Worm (Caenorhabditis elegans) whole organism, young adult: ENCODE data around the gene T24C4.3.
A peak's percentile ranks its signal among the peaks of the same experiment; 100 is the strongest.

Source experiments
- B0035.1 ChIP-seq: sonication (generic microtip); optimal IDR thresholded peaks from 2 replicates; lab custom pipeline; 2016; ENCODE audit warnings: missing genetic modification characterization, mild to moderate bottlenecking, missing compliant biosample characterization, missing genotype, missing genetic modification reagents
- B0261.1 ChIP-seq: sonication (generic microtip); optimal IDR thresholded peaks from 2 replicates; lab custom pipeline; 2016; ENCODE audit warnings: mild to moderate bottlenecking, missing genetic modification characterization, moderate library complexity, missing compliant biosample characterization
- B0336.3 ChIP-seq: fragments of 200-800 bp; sonication (Bioruptor generic); IDR thresholded peaks from 2 replicates; pipeline ENCODE4 v1.3.6; 2022; ENCODE audit warnings: missing genetic modification characterization, missing compliant biosample characterization
- C06A6.2 ChIP-seq: fragments of 200-800 bp; sonication (Bioruptor generic); conservative IDR thresholded peaks from 2 replicates; pipeline ENCODE4 v1.3.6; 2022; ENCODE audit warnings: missing genetic modification characterization, missing compliant biosample characterization
- F10E7.11 ChIP-seq: sonication (generic microtip); optimal IDR thresholded peaks from 2 replicates; lab custom pipeline; 2017; ENCODE audit warnings: mild to moderate bottlenecking, missing genetic modification characterization, moderate library complexity, missing compliant biosample characterization
- F37B4.10 ChIP-seq: fragments of 200-800 bp; sonication (Bioruptor generic); IDR thresholded peaks from 2 replicates; pipeline ENCODE4 v1.3.6; 2022; ENCODE audit warnings: missing genetic modification characterization, missing compliant biosample characterization
- F55B11.4 ChIP-seq: sonication (generic microtip); optimal IDR thresholded peaks from 2 replicates; lab custom pipeline; 2016; ENCODE audit warnings: missing compliant biosample characterization, missing genetic modification characterization, borderline replicate concordance; ENCODE audit not compliant: insufficient read depth
- F57A8.1 ChIP-seq: fragments of 200-800 bp; sonication (Bioruptor generic); optimal IDR thresholded peaks from 2 replicates; lab custom pipeline; 2018; ENCODE audit warnings: mild to moderate bottlenecking, missing genetic modification characterization, moderate library complexity, missing compliant biosample characterization
- T07F8.4 ChIP-seq: sonication (generic microtip); optimal IDR thresholded peaks from 2 replicates; lab custom pipeline; 2016; ENCODE audit warnings: mild to moderate bottlenecking, missing genetic modification characterization, moderate library complexity, missing compliant biosample characterization
- Y67H2A.10 ChIP-seq: fragments of 200-800 bp; sonication (Bioruptor generic); conservative IDR thresholded peaks from 2 replicates; pipeline ENCODE4 v1.3.6; 2022; ENCODE audit warnings: missing genetic modification reagents, missing genetic modification characterization, missing compliant biosample characterization
- Y95B8A.8 ChIP-seq: fragments of 200-800 bp; sonication (Bioruptor generic); IDR thresholded peaks from 2 replicates; pipeline ENCODE4 v1.3.6; 2022; ENCODE audit warnings: missing genetic modification reagents, missing genetic modification characterization, missing compliant biosample characterization
- ZK185.1 ChIP-seq: sonication (generic microtip); optimal IDR thresholded peaks from 2 replicates; lab custom pipeline; 2016; ENCODE audit warnings: mild to moderate bottlenecking, missing genetic modification characterization, missing compliant biosample characterization; ENCODE audit not compliant: poor library complexity, severe bottlenecking
- ama-1 ChIP-seq, 3 experiments: fragments of 150-350 bp in 1 of 3; sonication (generic microtip) in 2 of 3; optimal IDR thresholded peaks; 2 replicates each; lab custom pipeline; 2014 to 2018; ENCODE audit warnings: missing biosample characterization in 2 of 3, missing genetic modification characterization in 2 of 3, missing genetic modification reagents in 2 of 3
- aptf-3 ChIP-seq: fragments of 200-800 bp; sonication (Bioruptor generic); IDR thresholded peaks from 2 replicates; pipeline ENCODE4 v1.3.6; 2022; ENCODE audit warnings: missing genetic modification characterization, missing compliant biosample characterization
- atf-7 ChIP-seq: sonication (generic microtip); optimal IDR thresholded peaks from 2 replicates; lab custom pipeline; 2017; ENCODE audit warnings: mild to moderate bottlenecking, missing genetic modification characterization, missing compliant biosample characterization
- attf-5 ChIP-seq: fragments of 200-800 bp; sonication (Bioruptor generic); optimal IDR thresholded peaks from 2 replicates; lab custom pipeline; 2018; ENCODE audit warnings: mild to moderate bottlenecking, missing genetic modification characterization, missing compliant biosample characterization
- ccch-3 ChIP-seq: fragments of 200-800 bp; sonication (Bioruptor generic); optimal IDR thresholded peaks from 2 replicates; lab custom pipeline; 2018; ENCODE audit warnings: mild to moderate bottlenecking, missing genetic modification characterization, missing compliant biosample characterization
- die-1 ChIP-seq: sonication (generic microtip); optimal IDR thresholded peaks from 2 replicates; lab custom pipeline; 2016; ENCODE audit warnings: missing genotype, mild to moderate bottlenecking, missing genetic modification characterization, missing compliant biosample characterization
- dox-1 ChIP-seq: fragments of 200-800 bp; sonication (Bioruptor generic); IDR thresholded peaks from 2 replicates; pipeline ENCODE4 v1.3.6; 2022; ENCODE audit warnings: missing genetic modification reagents, missing genetic modification characterization, missing compliant biosample characterization
- dpl-1 ChIP-seq: fragments of 150-350 bp; optimal IDR thresholded peaks from 2 replicates; lab custom pipeline; 2014; ENCODE audit warnings: missing biosample characterization, missing genetic modification reagents, missing genetic modification characterization
- ekl-4 ChIP-seq: fragments of 200-800 bp; sonication (Bioruptor generic); IDR thresholded peaks from 2 replicates; pipeline ENCODE4 v1.3.6; 2022; ENCODE audit warnings: missing genetic modification reagents, missing genetic modification characterization, missing compliant biosample characterization
- hlh-26 ChIP-seq: fragments of 200-800 bp; sonication (Bioruptor generic); conservative IDR thresholded peaks from 2 replicates; pipeline ENCODE4 v1.3.6; 2022; ENCODE audit warnings: missing genetic modification reagents, missing genetic modification characterization, missing compliant biosample characterization
- lag-1 ChIP-seq: fragments of 200-800 bp; sonication (Bioruptor generic); IDR thresholded peaks from 2 replicates; pipeline ENCODE4 v1.3.6; 2022; ENCODE audit warnings: missing genetic modification reagents, missing genetic modification characterization, missing compliant biosample characterization
- lin-54 ChIP-seq: fragments of 200-800 bp; sonication (Bioruptor generic); optimal IDR thresholded peaks from 2 replicates; lab custom pipeline; 2018; ENCODE audit warnings: mild to moderate bottlenecking, missing genetic modification characterization, missing compliant biosample characterization
- mcd-1 ChIP-seq: fragments of 200-800 bp; sonication (Bioruptor generic); IDR thresholded peaks from 2 replicates; pipeline ENCODE4 v1.3.6; 2022; ENCODE audit warnings: missing genetic modification reagents, missing genetic modification characterization, missing compliant biosample characterization
- mes-4 ChIP-seq: sonication (generic microtip); optimal IDR thresholded peaks from 2 replicates; lab custom pipeline; 2016; ENCODE audit warnings: missing genotype, missing genetic modification characterization, missing compliant biosample characterization
- nfya-2 ChIP-seq: fragments of 200-800 bp; sonication (Bioruptor generic); IDR thresholded peaks from 2 replicates; pipeline ENCODE4 v1.3.6; 2022; ENCODE audit warnings: missing genetic modification reagents, missing genetic modification characterization, missing compliant biosample characterization
- nfyb-1 ChIP-seq: fragments of 200-800 bp; sonication (Bioruptor generic); IDR thresholded peaks from 2 replicates; pipeline ENCODE4 v1.3.6; 2022; ENCODE audit warnings: missing genetic modification reagents, missing genetic modification characterization, missing compliant biosample characterization
- nhr-80 ChIP-seq: sonication (generic microtip); optimal IDR thresholded peaks from 2 replicates; lab custom pipeline; 2016; ENCODE audit warnings: missing genetic modification characterization, missing compliant biosample characterization
- pha-4 ChIP-seq: fragments of 150-350 bp; sonication (generic microtip); optimal IDR thresholded peaks from 2 replicates; lab custom pipeline; 2014; ENCODE audit warnings: missing biosample characterization, missing genetic modification reagents, missing genetic modification characterization
- rpc-1 ChIP-seq, 2 experiments: fragments of 150-350 bp in 1 of 2; sonication (generic microtip) in 1 of 2; optimal IDR thresholded peaks; 2 replicates each; lab custom pipeline; 2014 to 2018; ENCODE audit warnings: missing biosample characterization in 1 of 2, missing genetic modification characterization in 1 of 2, missing genetic modification reagents in 1 of 2, missing genotype in 1 of 2
- sdz-38 ChIP-seq: sonication (generic microtip); optimal IDR thresholded peaks from 2 replicates; lab custom pipeline; 2016; ENCODE audit warnings: missing genotype, missing genetic modification characterization, missing compliant biosample characterization
- snpc-1.1 ChIP-seq: sonication (generic microtip); optimal IDR thresholded peaks from 2 replicates; lab custom pipeline; 2017; ENCODE audit warnings: missing genetic modification characterization, mild to moderate bottlenecking, missing compliant biosample characterization, antibody characterized with exemption, moderate library complexity, missing genotype, missing genetic modification reagents; ENCODE audit not compliant: insufficient read depth
- snpc-1.3 ChIP-seq: sonication (generic microtip); optimal IDR thresholded peaks from 2 replicates; lab custom pipeline; 2017; ENCODE audit warnings: missing genetic modification characterization, mild to moderate bottlenecking, missing compliant biosample characterization, antibody characterized with exemption, moderate library complexity, missing genotype, missing genetic modification reagents; ENCODE audit not compliant: insufficient read depth
- snpc-3.4 ChIP-seq: sonication (generic microtip); optimal IDR thresholded peaks from 2 replicates; lab custom pipeline; 2017; ENCODE audit warnings: missing genetic modification characterization, mild to moderate bottlenecking, missing compliant biosample characterization, antibody characterized with exemption, moderate library complexity, missing genotype, missing genetic modification reagents
- snpc-4 ChIP-seq, 5 experiments: fragments of 150-350 bp in 1 of 5; sonication (generic microtip) in 4 of 5; optimal IDR thresholded peaks; 2 replicates each; lab custom pipeline; 2014 to 2018; ENCODE audit warnings: missing genetic modification characterization in 5 of 5, missing biosample characterization in 3 of 5, antibody characterized with exemption in 2 of 5, mild to moderate bottlenecking in 2 of 5, missing compliant biosample characterization in 2 of 5, missing genotype in 2 of 5, moderate library complexity in 2 of 5, missing genetic modification reagents in 1 of 5
- sptf-2 ChIP-seq: fragments of 200-800 bp; sonication (Bioruptor generic); optimal IDR thresholded peaks from 2 replicates; lab custom pipeline; 2018; ENCODE audit warnings: mild to moderate bottlenecking, missing genetic modification characterization, missing compliant biosample characterization
- tlf-1 ChIP-seq: fragments of 200-800 bp; sonication (Bioruptor generic); optimal IDR thresholded peaks from 2 replicates; lab custom pipeline; 2018; ENCODE audit warnings: mild to moderate bottlenecking, missing genetic modification characterization, missing compliant biosample characterization
- unc-130 ChIP-seq: sonication (generic microtip); optimal IDR thresholded peaks from 2 replicates; lab custom pipeline; 2016; ENCODE audit warnings: missing genetic modification reagents, missing genetic modification characterization, missing compliant biosample characterization
- xnd-1 ChIP-seq: sonication (generic microtip); optimal IDR thresholded peaks from 2 replicates; lab custom pipeline; 2016; ENCODE audit warnings: missing genotype, missing genetic modification reagents, missing genetic modification characterization, missing compliant biosample characterization
- ztf-18 ChIP-seq: sonication (generic microtip); optimal IDR thresholded peaks from 2 replicates; lab custom pipeline; 2016; ENCODE audit warnings: missing genotype, mild to moderate bottlenecking, missing genetic modification characterization, missing compliant biosample characterization
- ztf-22 ChIP-seq: fragments of 200-800 bp; sonication (Bioruptor generic); optimal IDR thresholded peaks from 2 replicates; lab custom pipeline; 2018; ENCODE audit warnings: mild to moderate bottlenecking, missing genetic modification characterization, moderate library complexity, missing compliant biosample characterization
- ztf-26 ChIP-seq: sonication (generic microtip); optimal IDR thresholded peaks from 2 replicates; lab custom pipeline; 2017; ENCODE audit warnings: missing genetic modification characterization, missing compliant biosample characterization
- ztf-28 ChIP-seq: fragments of 200-800 bp; sonication (Bioruptor generic); IDR thresholded peaks from 2 replicates; pipeline ENCODE4 v1.3.6; 2022; ENCODE audit warnings: missing genetic modification reagents, missing genetic modification characterization, missing compliant biosample characterization

The T24C4.3 gene

ce11 chrIII:841177-841576 is 31.1 kb downstream of the T24C4.3 start, which contains the start of gene K02F3.9:
K02F3.9 (minus strand) TSS chrIII:841366.
- no peak for TF ChIP-seq snpc-1.3 (tag; lab: Kevin White, UChicago)
- no peak for TF ChIP-seq lag-1 (GFP tag; lab: Robert Waterston, UW)
- no peak for TF ChIP-seq ekl-4 (GFP tag; lab: Robert Waterston, UW)
- no peak for TF ChIP-seq die-1 (tag; lab: Kevin White, UChicago)
- TF ChIP-seq mes-4 (tag; lab: Kevin White, UChicago), result no peak
- TF ChIP-seq ZK185.1, result no peak
- no peak for TF ChIP-seq lin-54
- TF ChIP-seq ztf-22, result no peak
- TF ChIP-seq B0261.1 (tag; lab: Kevin White, UChicago), result no peak
- no peak for TF ChIP-seq unc-130
- no peak for TF ChIP-seq F10E7.11
- no peak for TF ChIP-seq xnd-1
- no peak for TF ChIP-seq nfyb-1
- no peak for TF ChIP-seq ztf-28 (GFP tag; lab: Robert Waterston, UW)
- no peak for TF ChIP-seq attf-5 (GFP tag; lab: Kevin White, UChicago)
- TF ChIP-seq hlh-26 (GFP tag; lab: Robert Waterston, UW), result no peak
- TF ChIP-seq pha-4, result no peak
- no peak for TF ChIP-seq dox-1

ce11 chrIII:839491-839890 is 32.8 kb downstream of the T24C4.3 start, which contains the start of gene dos-3:
dos-3 (minus strand) TSS chrIII:839591.
- no peak for TF ChIP-seq snpc-4 (GFP tag; optimal IDR thresholded peaks at IDR 0.05; lab: Kevin White, UChicago)
- no peak for TF ChIP-seq snpc-4 (tag; optimal IDR thresholded peaks at IDR 0.05; lab: Kevin White, UChicago)
- no peak for TF ChIP-seq T07F8.4 (tag; lab: Kevin White, UChicago)
- TF ChIP-seq B0035.1 (tag; lab: Kevin White, UChicago), result no peak

- TF ChIP-seq snpc-3.4 (tag; lab: Kevin White, UChicago) (no peak), mcd-1 (peak; percentile 86), F55B11.4 (tag; lab: Kevin White, UChicago) (no peak), sptf-2 (GFP tag; lab: Kevin White, UChicago) (peak; percentile 77), snpc-1.3 (tag; lab: Kevin White, UChicago) (no peak), dpl-1 (no peak), atf-7 (tag; lab: Kevin White, UChicago) (peak; percentile 99), sdz-38 (tag; lab: Kevin White, UChicago) (no peak), C06A6.2 (GFP tag; lab: Robert Waterston, UW) (peak; percentile 90), F57A8.1 (GFP tag; lab: Kevin White, UChicago) (no peak), nfya-2 (GFP tag; lab: Robert Waterston, UW) (peak; percentile 93; the same call in 1 of the 2 replicates), nhr-80 (tag; lab: Kevin White, UChicago) (peak; percentile 31), ama-1 (optimal IDR thresholded peaks at IDR 0.05; lab: Kevin White, UChicago) (peak; percentile 91), ama-1 (GFP tag; optimal IDR thresholded peaks at IDR 0.05; lab: Kevin White, UChicago) (peak in 1 of 2 experiments; percentile 65), ztf-26 (peak; percentile 88), Y67H2A.10 (GFP tag; lab: Robert Waterston, UW) (peak; percentile 86), die-1 (tag; lab: Kevin White, UChicago) (peak; percentile 54), dox-1 (peak; percentile 92), ccch-3 (GFP tag; lab: Kevin White, UChicago) (no peak), ztf-18 (tag; lab: Kevin White, UChicago) (no peak), B0336.3 (GFP tag; lab: Robert Waterston, UW) (peak; percentile 99), tlf-1 (GFP tag; lab: Kevin White, UChicago) (peak; percentile 92), mes-4 (tag; lab: Kevin White, UChicago) (no peak), rpc-1 (optimal IDR thresholded peaks at IDR 0.05; lab: Kevin White, UChicago) (no peak), rpc-1 (tag; optimal IDR thresholded peaks at IDR 0.05; lab: Kevin White, UChicago) (no peak), xnd-1 (no peak), snpc-1.1 (tag; lab: Kevin White, UChicago) (no peak), F37B4.10 (GFP tag; lab: Robert Waterston, UW) (no peak), aptf-3 (GFP tag; lab: Robert Waterston, UW) (peak; percentile 96), Y95B8A.8 (peak; percentile 91)
These were observed 36.5 kb downstream of the T24C4.3 start for ce11 chrIII:835713-836278.
